Fruit fly (Drosophila melanogaster): ENCODE results near the gene Oseg4.

Gene Oseg4

dm6 chr3L:1740129-1740975 lies 4.8 kb upstream of the Oseg4 start (continued):
- TF ChIP-seq p53 (GFP tag; optimal IDR thresholded peaks at IDR 0.05) (peak; percentile 25), bowl (GFP tag; IDR thresholded peaks at IDR 0.05) (peak; percentile 74; the same call in 1 of the 2 replicates), Rx (GFP tag; IDR thresholded peaks at IDR 0.05) (peak; percentile 74), CG14965 (GFP tag; optimal IDR thresholded peaks at IDR 0.05; ENCODE audit: borderline replicate concordance) (no peak), tx (GFP tag; optimal IDR thresholded peaks at IDR 0.05) (peak; percentile 51), sqz (GFP tag; optimal IDR thresholded peaks at IDR 0.05) (no peak), Hsf (GFP tag; optimal IDR thresholded peaks at IDR 0.05) (peak; percentile 72), CG13775 (GFP tag; optimal IDR thresholded peaks at IDR 0.05) (no peak), trh (GFP tag; optimal IDR thresholded peaks at IDR 0.05) (peak; percentile 57), H2.0 (GFP tag; IDR thresholded peaks at IDR 0.05) (peak; percentile 77), Doc2 (GFP tag; IDR thresholded peaks at IDR 0.05) (peak; percentile 16; the same call in 1 of the 2 replicates), grau (tag; optimal IDR thresholded peaks at IDR 0.05) (peak; percentile 72), CG2889 (GFP tag; IDR thresholded peaks at IDR 0.05) (peak; percentile 67; the same call in 2 of the 3 replicates), Ssrp (tag; optimal IDR thresholded peaks at IDR 0.05) (peak; percentile 32), so (GFP tag; IDR thresholded peaks at IDR 0.05) (peak; percentile 81), CG17829 (tag; optimal IDR thresholded peaks at IDR 0.05) (peak; percentile 18), klu (GFP tag; IDR thresholded peaks at IDR 0.05) (0 out of 2 replicates have a peak, but pooled peaks have one; percentile 55), sens-2 (GFP tag; IDR thresholded peaks at IDR 0.05) (0 out of 2 replicates have a peak, but pooled peaks have one; percentile 35), YL-1 (GFP tag; optimal IDR thresholded peaks at IDR 0.05) (no peak), Max (GFP tag; optimal IDR thresholded peaks at IDR 0.05) (no peak), Camta (GFP tag; optimal IDR thresholded peaks at IDR 0.05) (peak; percentile 53), Oaz (GFP tag; IDR thresholded peaks at IDR 0.05) (peak; percentile 79), Dip3 (GFP tag; optimal IDR thresholded peaks at IDR 0.05) (peak; percentile 70), CG10431 (GFP tag; optimal IDR thresholded peaks at IDR 0.05) (no peak), Vsx1 (GFP tag; optimal IDR thresholded peaks at IDR 0.05) (no peak), CG11398 (GFP tag; optimal IDR thresholded peaks at IDR 0.05) (peak; percentile 9), crp (GFP tag; optimal IDR thresholded peaks at IDR 0.05) (peak in 1 of 2 experiments; percentile 15), da (GFP tag; optimal IDR thresholded peaks at IDR 0.05) (no peak), CG18011 (GFP tag; optimal IDR thresholded peaks at IDR 0.05) (no peak), CG10366 (GFP tag; IDR thresholded peaks at IDR 0.05) (peak; percentile 83), dmrt11E (tag; optimal IDR thresholded peaks at IDR 0.05) (no peak), CG34224 (GFP tag; IDR thresholded peaks at IDR 0.05; ENCODE audit: partially characterized antibody) (no peak), Six4 (GFP tag; optimal IDR thresholded peaks at IDR 0.05) (no peak), az2 (GFP tag; optimal IDR thresholded peaks at IDR 0.05) (peak; percentile 65), CG11085 (GFP tag; IDR thresholded peaks at IDR 0.05) (peak; percentile 67; the same call in 1 of the 2 replicates), otp (GFP tag; IDR thresholded peaks at IDR 0.05) (peak; percentile 54; the same call in 1 of the 3 replicates), CG12744 (GFP tag; optimal IDR thresholded peaks at IDR 0.05) (peak; percentile 32), CG10543 (GFP tag; optimal IDR thresholded peaks at IDR 0.05) (no peak), gcm2 (GFP tag; optimal IDR thresholded peaks at IDR 0.05) (peak; percentile 39), Gug (GFP tag; IDR thresholded peaks at IDR 0.05) (peak; percentile 62), CG4730 (GFP tag; IDR thresholded peaks at IDR 0.05) (peak; percentile 75), sna (GFP tag; IDR thresholded peaks at IDR 0.05; ENCODE audit: partially characterized antibody) (no peak), Hr78 (GFP tag; optimal IDR thresholded peaks at IDR 0.05) (no peak), CG6689 (GFP tag; IDR thresholded peaks at IDR 0.05) (peak; percentile 74), CG14710 (tag; optimal IDR thresholded peaks at IDR 0.05) (no peak), CG12659 (GFP tag; optimal IDR thresholded peaks at IDR 0.05) (peak; percentile 69), abd-A (tag; optimal IDR thresholded peaks at IDR 0.05) (peak; percentile 34), her (GFP tag; optimal IDR thresholded peaks at IDR 0.05) (peak; percentile 61), slbo (GFP tag; IDR thresholded peaks at IDR 0.05) (peak; percentile 85)
